Fruit fly (Drosophila melanogaster) whole organism, embryonic: ENCODE data around the gene Tsr1.
A peak's percentile ranks its signal among the peaks of the same experiment; 100 is the strongest.

Experiments
- Aef1 ChIP-seq: fragments of 200-800 bp; sonication (Bioruptor generic); IDR thresholded peaks from 3 replicates; pipeline ENCODE4 v1.3.6; 2022; ENCODE audit warnings: missing biosample characterization, missing genetic modification characterization
- CG11247 ChIP-seq: fragments of 200-800 bp; sonication (Bioruptor generic); IDR thresholded peaks from 2 replicates; pipeline ENCODE4 v1.3.6; 2022; ENCODE audit warnings: missing biosample characterization, missing genetic modification characterization
- CG11695 ChIP-seq: fragments of 200-800 bp; sonication (Bioruptor generic); IDR thresholded peaks from 3 replicates; pipeline ENCODE4 v1.3.6; 2022; ENCODE audit warnings: missing biosample characterization, missing genetic modification characterization
- CG13624 ChIP-seq: fragments of 200-800 bp; sonication (Bioruptor generic); optimal IDR thresholded peaks from 2 replicates; lab custom pipeline; 2016; ENCODE audit warnings: missing biosample characterization, missing genetic modification characterization
- CG15479 ChIP-seq: fragments of 200-800 bp; sonication (Bioruptor generic); optimal IDR thresholded peaks from 3 replicates; lab custom pipeline; 2019; ENCODE audit warnings: missing biosample characterization, mild to moderate bottlenecking, missing genetic modification characterization, moderate library complexity
- CG15696 ChIP-seq: fragments of 200-800 bp; sonication (Bioruptor generic); optimal IDR thresholded peaks from 2 replicates; lab custom pipeline; 2019; ENCODE audit warnings: missing biosample characterization, mild to moderate bottlenecking, missing genetic modification characterization, moderate library complexity
- CG17359 ChIP-seq: fragments of 200-800 bp; sonication (Bioruptor generic); optimal IDR thresholded peaks from 3 replicates; lab custom pipeline; 2018; ENCODE audit warnings: missing biosample characterization, mild to moderate bottlenecking, missing genetic modification characterization, moderate library complexity
- CG18599 ChIP-seq: fragments of 200-800 bp; sonication (Bioruptor generic); optimal IDR thresholded peaks from 3 replicates; lab custom pipeline; 2017; ENCODE audit warnings: missing biosample characterization, missing genetic modification characterization, mild to moderate bottlenecking, moderate library complexity, missing genetic modification reagents
- CG2202 ChIP-seq: fragments of 200-800 bp; sonication (Bioruptor generic); optimal IDR thresholded peaks from 2 replicates; lab custom pipeline; 2018; ENCODE audit warnings: missing biosample characterization, mild to moderate bottlenecking, missing genetic modification characterization
- CG33213 ChIP-seq: fragments of 200-800 bp; sonication (Bioruptor generic); optimal IDR thresholded peaks from 3 replicates; lab custom pipeline; 2016; ENCODE audit warnings: missing biosample characterization, missing genetic modification characterization
- CG3847 ChIP-seq: fragments of 200-800 bp; sonication (Bioruptor generic); IDR thresholded peaks from 2 replicates; pipeline ENCODE4 v1.3.6; 2022; ENCODE audit warnings: missing biosample characterization, missing genetic modification characterization
- CG42726 ChIP-seq: fragments of 200-800 bp; sonication (Bioruptor generic); IDR thresholded peaks from 2 replicates; pipeline ENCODE4 v1.3.6; 2022; ENCODE audit warnings: missing biosample characterization, missing genetic modification characterization; ENCODE audit not compliant: partially characterized antibody
- CG4730 ChIP-seq: fragments of 200-800 bp; sonication (Bioruptor generic); IDR thresholded peaks from 2 replicates; pipeline ENCODE4 v1.3.6; 2022; ENCODE audit warnings: missing biosample characterization, missing genetic modification characterization
- CG4820 ChIP-seq: fragments of 200-800 bp; sonication (Bioruptor generic); optimal IDR thresholded peaks from 3 replicates; lab custom pipeline; 2016; ENCODE audit warnings: missing biosample characterization, missing genetic modification characterization
- CG6272 ChIP-seq: fragments of 200-800 bp; sonication (Bioruptor generic); IDR thresholded peaks from 2 replicates; pipeline ENCODE4 v1.3.6; 2022; ENCODE audit warnings: missing biosample characterization, missing genetic modification characterization
- CG6654 ChIP-seq: fragments of 200-800 bp; sonication (Bioruptor generic); optimal IDR thresholded peaks from 2 replicates; lab custom pipeline; 2017; ENCODE audit warnings: missing biosample characterization, mild to moderate bottlenecking, missing genetic modification characterization
- CG7556 ChIP-seq: fragments of 200-800 bp; sonication (Bioruptor generic); optimal IDR thresholded peaks from 2 replicates; lab custom pipeline; 2017; ENCODE audit warnings: missing biosample characterization, mild to moderate bottlenecking, missing genetic modification characterization
- CG8765 ChIP-seq: fragments of 200-800 bp; sonication (Bioruptor generic); IDR thresholded peaks from 2 replicates; pipeline ENCODE4 v1.3.6; 2022; ENCODE audit warnings: missing biosample characterization, missing genetic modification characterization
- CG8944 ChIP-seq: fragments of 200-800 bp; sonication (Bioruptor generic); optimal IDR thresholded peaks from 3 replicates; lab custom pipeline; 2016; ENCODE audit warnings: missing biosample characterization, missing genetic modification characterization
- CG9215 ChIP-seq: fragments of 200-800 bp; sonication (Bioruptor generic); IDR thresholded peaks from 2 replicates; pipeline ENCODE4 v1.3.6; 2022; ENCODE audit warnings: missing biosample characterization, missing genetic modification characterization
- CG9876 ChIP-seq: fragments of 200-800 bp; sonication (Bioruptor generic); optimal IDR thresholded peaks from 2 replicates; lab custom pipeline; 2016; ENCODE audit warnings: missing biosample characterization, missing genetic modification characterization
- D19B ChIP-seq: fragments of 200-800 bp; sonication (Bioruptor generic); optimal IDR thresholded peaks from 2 replicates; lab custom pipeline; 2017; ENCODE audit warnings: missing biosample characterization, mild to moderate bottlenecking, missing genetic modification characterization
- HLHmδ ChIP-seq: fragments of 200-800 bp; sonication (Bioruptor generic); optimal IDR thresholded peaks from 2 replicates; lab custom pipeline; 2018; ENCODE audit warnings: missing biosample characterization, mild to moderate bottlenecking, missing genetic modification characterization, moderate library complexity
- Hr3 ChIP-seq: fragments of 200-800 bp; sonication (Bioruptor generic); optimal IDR thresholded peaks from 3 replicates; lab custom pipeline; 2016; ENCODE audit warnings: missing biosample characterization, missing genetic modification characterization
- Hr78 ChIP-seq, 2 experiments: fragments of 200-800 bp in 1 of 2; fragments of >200 bp in 1 of 2; sonication (Bioruptor generic) in 1 of 2; optimal IDR thresholded peaks; 2 replicates each; lab custom pipeline; 2017 to 2019; ENCODE audit warnings: missing biosample characterization in 2 of 2, missing genetic modification characterization in 2 of 2, mild to moderate bottlenecking in 1 of 2, moderate library complexity in 1 of 2
- Hsf ChIP-seq: fragments of 200-800 bp; sonication (Bioruptor generic); optimal IDR thresholded peaks from 3 replicates; lab custom pipeline; 2016; ENCODE audit warnings: missing biosample characterization, missing genetic modification characterization
- Lim3 ChIP-seq: fragments of 200-800 bp; sonication (Bioruptor generic); IDR thresholded peaks from 2 replicates; pipeline ENCODE4 v1.3.6; 2022; ENCODE audit warnings: missing biosample characterization, missing genetic modification characterization
- MESR4 ChIP-seq: fragments of 200-800 bp; sonication (Bioruptor generic); optimal IDR thresholded peaks from 2 replicates; lab custom pipeline; 2018; ENCODE audit warnings: missing biosample characterization, mild to moderate bottlenecking, missing genetic modification characterization, moderate library complexity
- Med ChIP-seq: fragments of 200-800 bp; sonication (Bioruptor generic); peaks from one replicate; lab custom pipeline; 2016; ENCODE audit warnings: missing biosample characterization, missing genetic modification characterization, mild to moderate bottlenecking, inconsistent platforms, moderate library complexity
- Neu2 ChIP-seq: fragments of 200-800 bp; sonication (Bioruptor generic); optimal IDR thresholded peaks from 3 replicates; lab custom pipeline; 2016; ENCODE audit warnings: missing biosample characterization, missing genetic modification characterization, borderline replicate concordance
- Oaz ChIP-seq: fragments of 200-800 bp; sonication (Bioruptor generic); IDR thresholded peaks from 2 replicates; pipeline ENCODE4 v1.3.6; 2022; ENCODE audit warnings: missing biosample characterization, missing genetic modification characterization
- Tbp ChIP-seq: fragments of >200 bp; optimal IDR thresholded peaks from 2 replicates; lab custom pipeline; 2018; ENCODE audit warnings: missing biosample characterization, missing genetic modification characterization
- Trl ChIP-seq, 3 experiments: fragments of >200 bp in 2 of 3; fragments of 200-800 bp in 1 of 3; sonication (Bioruptor generic) in 1 of 3; optimal IDR thresholded peaks; 2 replicates in 1 of 3; 3 replicates in 2 of 3; lab custom pipeline; 2016 to 2017; ENCODE audit warnings: missing biosample characterization in 1 of 3, missing genetic modification characterization in 1 of 3
- Xbp1 ChIP-seq: fragments of 200-800 bp; sonication (Bioruptor generic); optimal IDR thresholded peaks from 3 replicates; lab custom pipeline; 2016; ENCODE audit warnings: missing biosample characterization, mild to moderate bottlenecking, missing genetic modification characterization
- bcd ChIP-seq: fragments of 200-800 bp; sonication (Bioruptor generic); optimal IDR thresholded peaks from 2 replicates; lab custom pipeline; 2017; ENCODE audit warnings: missing biosample characterization, mild to moderate bottlenecking, missing genetic modification characterization
- crc ChIP-seq: fragments of 200-800 bp; sonication (Bioruptor generic); optimal IDR thresholded peaks from 2 replicates; lab custom pipeline; 2016; ENCODE audit warnings: missing biosample characterization, missing genetic modification characterization
- dmrt99B ChIP-seq: fragments of 200-800 bp; sonication (Bioruptor generic); optimal IDR thresholded peaks from 2 replicates; lab custom pipeline; 2018; ENCODE audit warnings: missing biosample characterization, mild to moderate bottlenecking, missing genetic modification characterization, moderate library complexity
- exex ChIP-seq: fragments of 200-800 bp; sonication (Bioruptor generic); optimal IDR thresholded peaks from 4 replicates; lab custom pipeline; 2018; ENCODE audit warnings: missing biosample characterization, mild to moderate bottlenecking, missing genetic modification characterization, moderate library complexity
- fru ChIP-seq: fragments of >200 bp; optimal IDR thresholded peaks from 2 replicates; lab custom pipeline; 2017
- fu2 ChIP-seq: fragments of 200-800 bp; sonication (Bioruptor generic); optimal IDR thresholded peaks from 2 replicates; lab custom pipeline; 2016; ENCODE audit warnings: missing biosample characterization, missing genetic modification characterization
- nom ChIP-seq: fragments of 200-800 bp; sonication (Bioruptor generic); optimal IDR thresholded peaks from 2 replicates; lab custom pipeline; 2017; ENCODE audit warnings: missing biosample characterization, missing genetic modification characterization, mild to moderate bottlenecking, moderate library complexity, missing genetic modification reagents
- p53 ChIP-seq: fragments of 200-800 bp; sonication (Bioruptor generic); optimal IDR thresholded peaks from 2 replicates; lab custom pipeline; 2016; ENCODE audit warnings: missing biosample characterization, missing genetic modification characterization
- pita ChIP-seq: fragments of 200-800 bp; sonication (Bioruptor generic); optimal IDR thresholded peaks from 2 replicates; lab custom pipeline; 2017; ENCODE audit warnings: missing biosample characterization, mild to moderate bottlenecking, missing genetic modification characterization
- prd ChIP-seq, 3 experiments: fragments of >200 bp in 2 of 3; fragments of 200-800 bp in 1 of 3; sonication (Bioruptor generic) in 1 of 3; optimal IDR thresholded peaks in 2 of 3; IDR thresholded peaks in 1 of 3; 2 replicates in 2 of 3; 3 replicates in 1 of 3; pipeline versions ENCODE4 v1.3.6 to Lab custom; 2017 to 2022; ENCODE audit warnings: missing biosample characterization in 1 of 3, missing genetic modification characterization in 1 of 3
- ro ChIP-seq: fragments of 200-800 bp; sonication (Bioruptor generic); IDR thresholded peaks from 2 replicates; pipeline ENCODE4 v1.3.6; 2022; ENCODE audit warnings: missing biosample characterization, missing genetic modification characterization
- tna ChIP-seq: fragments of 200-800 bp; sonication (Bioruptor generic); IDR thresholded peaks from 2 replicates; pipeline ENCODE4 v1.3.6; 2022; ENCODE audit warnings: missing biosample characterization, missing genetic modification characterization; ENCODE audit not compliant: partially characterized antibody
- unc-4 ChIP-seq: fragments of 200-800 bp; sonication (Bioruptor generic); IDR thresholded peaks from 2 replicates; pipeline ENCODE4 v1.3.6; 2022; ENCODE audit warnings: missing biosample characterization, missing genetic modification characterization; ENCODE audit not compliant: partially characterized antibody
- vfl ChIP-seq: fragments of 200-800 bp; sonication (Bioruptor generic); optimal IDR thresholded peaks from 2 replicates; lab custom pipeline; 2016; ENCODE audit warnings: missing biosample characterization, missing genetic modification characterization
- vnd ChIP-seq: fragments of 200-800 bp; sonication (Bioruptor generic); IDR thresholded peaks from 3 replicates; pipeline ENCODE4 v1.3.6; 2022; ENCODE audit warnings: missing biosample characterization, missing genetic modification characterization; ENCODE audit not compliant: partially characterized antibody
- yki ChIP-seq: fragments of >200 bp; optimal IDR thresholded peaks from 3 replicates; lab custom pipeline; 2018

Tsr1 gene

DNA sequence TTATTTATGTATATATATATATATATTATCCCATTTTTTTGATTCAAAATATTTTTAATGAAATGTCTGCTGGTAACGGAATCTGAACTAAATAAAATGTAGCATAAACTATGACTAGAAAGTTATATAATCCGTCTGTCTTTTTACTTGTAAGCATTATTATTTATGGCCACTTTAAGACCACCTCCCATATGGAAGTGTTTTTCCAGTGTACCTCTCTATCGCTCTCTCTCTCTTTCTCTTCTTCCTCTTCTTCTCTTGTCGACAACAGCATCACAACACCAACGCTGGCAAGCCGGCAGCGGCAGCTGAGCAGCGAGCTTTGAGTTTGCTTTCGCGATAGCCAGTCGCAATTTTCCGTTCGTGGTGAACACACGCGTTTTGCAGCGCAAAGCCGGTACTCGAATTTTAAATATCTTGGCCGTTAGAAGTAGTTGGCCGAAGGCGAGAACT lies 47.2 kb downstream of the Tsr1 start, which contains the start of gene rgn (continued):
- peak; percentile 36 for TF ChIP-seq CG6654
- peak; percentile 42 for TF ChIP-seq exex (tag; lab: Kevin White, UChicago)
- TF ChIP-seq vnd (GFP tag; lab: Robert Waterston, UW), result no peak
- TF ChIP-seq Hr3 (GFP tag; lab: Kevin White, UChicago), result peak; percentile 74
- TF ChIP-seq CG11247 (GFP tag; lab: Robert Waterston, UW), result peak; percentile 72
- no peak for TF ChIP-seq CG2202 (tag; lab: Kevin White, UChicago)
- TF ChIP-seq nom, result peak; percentile 51
- TF ChIP-seq CG6272 (GFP tag; lab: Robert Waterston, UW), result peak; percentile 47; the same call in 1 of the 2 replicates
- TF ChIP-seq p53 (GFP tag; lab: Kevin White, UChicago), result no peak
- peak; percentile 78 for TF ChIP-seq Xbp1
- TF ChIP-seq unc-4 (GFP tag; lab: Robert Waterston, UW), result no peak
- peak; percentile 89 for TF ChIP-seq CG18599 (GFP tag; lab: Kevin White, UChicago)
- no peak for TF ChIP-seq Lim3 (GFP tag; lab: Robert Waterston, UW)
- peak; percentile 37; the same call in 1 of the 2 replicates for TF ChIP-seq CG42726
- peak; percentile 72 for TF ChIP-seq CG9215 (GFP tag; lab: Robert Waterston, UW)
- no peak for TF ChIP-seq fru (lab: Kevin White, UChicago)
- peak; percentile 11 for TF ChIP-seq CG33213 (GFP tag; lab: Kevin White, UChicago)
- no peak for TF ChIP-seq HLHmδ (GFP tag; lab: Kevin White, UChicago)
- TF ChIP-seq crc (GFP tag; lab: Kevin White, UChicago), result peak; percentile 5
- peak; percentile 75 for TF ChIP-seq CG13624
- no peak for TF ChIP-seq vfl (GFP tag; lab: Kevin White, UChicago)
- TF ChIP-seq CG9876 (GFP tag; lab: Kevin White, UChicago), result peak; percentile 61
- peak; percentile 36 to 86 for TF ChIP-seq Trl (optimal IDR thresholded peaks at IDR 0.05; lab: Kevin White, UChicago)
- TF ChIP-seq Trl (GFP tag; optimal IDR thresholded peaks at IDR 0.05; lab: Kevin White, UChicago), result peak; percentile 57
- peak; percentile 88 for TF ChIP-seq CG7556
- TF ChIP-seq D19B (GFP tag; lab: Kevin White, UChicago), result peak; percentile 77
- TF ChIP-seq MESR4 (GFP tag; lab: Kevin White, UChicago), result no peak
- peak; percentile 52 for TF ChIP-seq fu2 (GFP tag; lab: Kevin White, UChicago)
- no peak for TF ChIP-seq Hr78 (GFP tag; optimal IDR thresholded peaks at IDR 0.05; lab: Kevin White, UChicago)
- TF ChIP-seq prd (optimal IDR thresholded peaks at IDR 0.05; lab: Kevin White, UChicago), result no peak
- peak; percentile 70 for TF ChIP-seq prd (GFP tag; IDR thresholded peaks at IDR 0.05; lab: Robert Waterston, UW)
- TF ChIP-seq CG8944 (GFP tag; lab: Kevin White, UChicago), result peak; percentile 19
- TF ChIP-seq CG4730 (GFP tag; lab: Robert Waterston, UW), result peak; percentile 60; the same call in 1 of the 2 replicates
- TF ChIP-seq CG4820, result peak; percentile 54
- TF ChIP-seq pita (GFP tag; lab: Kevin White, UChicago), result no peak
- peak; percentile 70 for TF ChIP-seq CG17359 (tag; lab: Kevin White, UChicago)
- peak; percentile 80 for TF ChIP-seq bcd (GFP tag; lab: Kevin White, UChicago)
- peak; percentile 82 for TF ChIP-seq Aef1 (GFP tag; lab: Robert Waterston, UW)
- TF ChIP-seq Oaz (GFP tag; lab: Robert Waterston, UW), result peak; percentile 33; the same call in 1 of the 2 replicates
- TF ChIP-seq ro, result peak; percentile 26; the same call in 1 of the 2 replicates
- peak; percentile 62 for TF ChIP-seq Hsf (GFP tag; lab: Kevin White, UChicago)
- TF ChIP-seq CG3847, result peak; percentile 68
- no peak for TF ChIP-seq tna
- no peak for TF ChIP-seq yki (lab: Kevin White, UChicago)
- TF ChIP-seq CG15696 (tag; lab: Kevin White, UChicago), result no peak
- TF ChIP-seq Neu2 (GFP tag; lab: Kevin White, UChicago), result no peak
- TF ChIP-seq dmrt99B (tag; lab: Kevin White, UChicago), result peak; percentile 84
- peak; percentile 37; the same call in 1 of the 2 replicates for TF ChIP-seq CG8765 (GFP tag; lab: Robert Waterston, UW)
- TF ChIP-seq Med (GFP tag; lab: Kevin White, UChicago), result peak; percentile 94
- no peak for TF ChIP-seq Tbp (GFP tag; lab: Kevin White, UChicago)
- TF ChIP-seq CG15479, result no peak
- TF ChIP-seq CG11695, result peak; percentile 77
